Worm (Caenorhabditis elegans) whole organism, midembryonic: ENCODE measurements around the gene rpm-1.

Experiments
- flt-1 ChIP-seq: fragments of 200-800 bp; sonication (Bioruptor generic); IDR thresholded peaks from 2 replicates; pipeline ENCODE4 v1.3.6; 2022; ENCODE audit warnings: missing genetic modification characterization, missing compliant biosample characterization
- klf-2 ChIP-seq: fragments of 200-800 bp; sonication (Bioruptor generic); conservative IDR thresholded peaks from 2 replicates; pipeline ENCODE4 v1.3.6; 2022; ENCODE audit warnings: missing genetic modification reagents, missing genetic modification characterization, missing compliant biosample characterization

DNA sequence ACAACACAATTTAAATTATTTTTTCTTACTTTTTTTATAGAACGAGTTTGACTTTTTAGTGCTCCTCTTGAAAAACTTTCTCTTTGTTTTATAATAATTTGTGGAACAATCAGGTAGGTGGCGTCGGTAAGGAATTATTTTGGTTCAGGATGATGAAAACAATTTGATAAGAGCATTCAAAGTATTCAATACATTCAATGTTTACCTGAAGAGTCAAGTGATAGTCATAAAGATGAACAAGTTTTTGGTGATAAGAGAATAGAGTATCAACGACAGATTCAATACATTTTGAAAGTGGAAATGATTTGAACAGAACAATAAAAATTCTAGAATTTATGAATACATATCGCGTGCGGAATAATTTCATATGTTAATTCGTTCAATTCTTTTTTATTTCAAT is 52.3 kb downstream of the rpm-1 start:
- no peak for TF ChIP-seq klf-2 (GFP tag; lab: Robert Waterston, UW)
- TF ChIP-seq flt-1 (GFP tag; lab: Robert Waterston, UW), result no peak
